Worm (Caenorhabditis elegans) whole organism, mixed stage, embryonic: ENCODE measurements around the gene ttr-17.

Experiments used
- elt-3 ChIP-seq: fragments of 150-350 bp; optimal IDR thresholded peaks from 2 replicates; lab custom pipeline; 2014; ENCODE audit warnings: missing biosample characterization, missing genetic modification characterization
- lsy-2 ChIP-seq: fragments of 150-350 bp; optimal IDR thresholded peaks from 2 replicates; lab custom pipeline; 2014; ENCODE audit warnings: missing biosample characterization, missing genetic modification characterization
- nhr-237 ChIP-seq: fragments of 150-350 bp; optimal IDR thresholded peaks from 2 replicates; lab custom pipeline; 2014; ENCODE audit warnings: missing biosample characterization, missing genetic modification characterization
- nhr-28 ChIP-seq: fragments of 150-350 bp; optimal IDR thresholded peaks from 2 replicates; lab custom pipeline; 2014; ENCODE audit warnings: missing biosample characterization, missing genetic modification characterization
- snpc-4 ChIP-seq: fragments of 150-350 bp; optimal IDR thresholded peaks from 2 replicates; lab custom pipeline; 2014; ENCODE audit warnings: missing biosample characterization, missing genetic modification characterization

DNA sequence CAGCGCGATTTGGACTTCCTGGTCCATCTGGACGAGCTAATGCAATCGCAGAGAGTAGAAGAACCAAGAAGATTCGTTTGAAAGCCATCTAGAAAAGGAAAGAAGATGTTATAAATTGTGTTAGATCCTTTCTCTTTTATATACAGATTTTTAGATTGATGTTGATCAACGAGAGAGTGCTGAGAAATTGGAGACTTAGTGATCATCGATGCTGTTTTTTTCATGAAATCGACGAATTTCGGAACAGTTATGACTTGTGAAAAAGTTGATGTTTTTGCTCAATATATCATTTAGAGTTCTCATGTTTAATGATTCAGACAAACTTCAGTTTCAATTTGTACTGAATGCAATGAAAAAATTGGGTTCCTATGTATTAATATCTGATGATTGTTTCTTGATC, 35.8 kb upstream of the ttr-17 start, which contains the start of gene srlf-17:
- no peak for TF ChIP-seq nhr-237 (tag; lab: Kevin White, UChicago)
- TF ChIP-seq lsy-2 = no peak
- no peak for TF ChIP-seq elt-3 (tag; lab: Kevin White, UChicago)
- TF ChIP-seq snpc-4 (tag; lab: Kevin White, UChicago) = no peak
- no peak for TF ChIP-seq nhr-28 (tag; lab: Kevin White, UChicago)
